Worm (Caenorhabditis elegans) whole organism, midembryonic: ENCODE measurements around the gene F21C10.4.

Experiments used
- med-1 ChIP-seq: sonication (generic microtip); optimal IDR thresholded peaks from 2 replicates; lab custom pipeline; 2017; ENCODE audit warnings: missing genetic modification characterization, mild to moderate bottlenecking, missing compliant biosample characterization, antibody characterized with exemption, missing genetic modification reagents; ENCODE audit not compliant: insufficient read depth
- ref-1 ChIP-seq: fragments of 200-800 bp; sonication (Bioruptor generic); conservative IDR thresholded peaks from 2 replicates; pipeline ENCODE4 v1.3.6; 2022; ENCODE audit warnings: missing genetic modification reagents, missing genetic modification characterization, missing compliant biosample characterization

DNA sequence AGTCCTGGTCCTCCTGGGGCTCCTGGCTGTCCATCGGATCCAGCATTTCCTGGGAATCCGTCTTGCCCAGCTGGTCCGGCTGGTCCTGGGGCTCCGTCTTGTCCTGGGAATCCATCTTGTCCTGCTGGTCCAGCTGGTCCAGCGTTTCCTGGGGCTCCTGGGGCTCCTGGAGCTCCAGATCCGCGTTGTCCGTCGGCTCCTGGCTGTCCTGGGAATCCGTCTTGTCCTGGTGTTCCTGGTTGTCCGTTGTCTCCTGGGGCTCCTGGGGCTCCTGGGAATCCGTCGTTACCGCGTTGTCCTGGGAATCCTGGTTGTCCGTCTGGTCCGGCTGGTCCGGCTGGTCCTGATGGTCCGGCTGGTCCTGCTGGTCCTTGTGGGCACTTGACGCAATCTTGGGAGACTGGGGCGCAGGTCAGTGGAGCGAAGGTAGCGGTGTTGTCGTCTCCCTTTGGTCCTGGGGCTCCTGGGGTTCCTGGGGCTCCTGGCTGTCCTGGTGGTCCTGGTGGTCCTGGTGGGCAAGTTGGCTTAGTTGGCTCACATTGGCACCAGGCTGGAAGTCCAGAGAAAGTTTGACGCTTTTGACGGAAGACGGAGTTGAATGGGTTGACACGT, 35.8 kb downstream of the F21C10.4 start:
- TF ChIP-seq med-1 (GFP tag; lab: Kevin White, UChicago) (no peak), ref-1 (GFP tag; lab: Robert Waterston, UW) (no peak)
